Worm (Caenorhabditis elegans): ENCODE results near the gene abhd-3.2.

ce11 chrX:1012385-1012866 is 34.6 kb upstream of the abhd-3.2 start:
- TF ChIP-seq zim-3 (tag; optimal IDR thresholded peaks at IDR 0.05) (no peak), lag-1 (GFP tag; IDR thresholded peaks at IDR 0.05) (no peak), lir-1 (GFP tag; conservative IDR thresholded peaks at IDR 0.05) (no peak), F33H1.4 (GFP tag; IDR thresholded peaks at IDR 0.05) (no peak), F37B4.10 (GFP tag; IDR thresholded peaks at IDR 0.05) (no peak), dpl-1 (GFP tag; optimal IDR thresholded peaks at IDR 0.05) (no peak), lin-54 (GFP tag; optimal IDR thresholded peaks at IDR 0.05) (no peak), hlh-26 (GFP tag; conservative IDR thresholded peaks at IDR 0.05) (no peak), efl-1 (GFP tag; optimal IDR thresholded peaks at IDR 0.05) (no peak), snpc-4 (GFP tag; optimal IDR thresholded peaks at IDR 0.05) (no peak), snpc-4 (tag; optimal IDR thresholded peaks at IDR 0.05) (no peak), tlf-1 (GFP tag; optimal IDR thresholded peaks at IDR 0.05) (peak; percentile 58), cebp-2 (GFP tag; IDR thresholded peaks at IDR 0.05) (0 out of 2 replicates have a peak, but pooled peaks have one; percentile 31)

All from whole organism, young adult.